Fruit fly (Drosophila melanogaster): Measurements from ENCODE around the gene Tsc1.

Gene Tsc1

dm6 chr3R:24130080-24130479 is at the start of gene Tsc1, which contains the start of gene GatB:
Gene Tsc1 (plus strand): TSS chr3R:24130307.
Gene GatB (minus strand): TSS chr3R:24130255.
- no peak for TF ChIP-seq Lpt (GFP tag; optimal IDR thresholded peaks at IDR 0.05)
- TF ChIP-seq CG3919 (GFP tag; optimal IDR thresholded peaks at IDR 0.05), result no peak
- no peak for TF ChIP-seq Ets96B (tag; optimal IDR thresholded peaks at IDR 0.05)
- no peak for TF ChIP-seq CG8119 (GFP tag; IDR thresholded peaks at IDR 0.05)
- TF ChIP-seq Met (GFP tag; optimal IDR thresholded peaks at IDR 0.05), result no peak
- TF ChIP-seq CG6808 (GFP tag; optimal IDR thresholded peaks at IDR 0.05), result no peak
- TF ChIP-seq Gug (GFP tag; IDR thresholded peaks at IDR 0.05), result no peak
- TF ChIP-seq dsx (GFP tag; optimal IDR thresholded peaks at IDR 0.05; ENCODE audit: poor library complexity, severe bottlenecking), result no peak
- TF ChIP-seq eg (GFP tag; IDR thresholded peaks at IDR 0.05), result no peak
- no peak for TF ChIP-seq Hr4 (GFP tag; optimal IDR thresholded peaks at IDR 0.05)
- TF ChIP-seq CG7368 (GFP tag; optimal IDR thresholded peaks at IDR 0.05), result no peak
- no peak for TF ChIP-seq CG10631 (GFP tag; optimal IDR thresholded peaks at IDR 0.05)
- TF ChIP-seq acj6 (GFP tag; optimal IDR thresholded peaks at IDR 0.05), result no peak
- no peak for TF ChIP-seq spab (GFP tag; optimal IDR thresholded peaks at IDR 0.05)

- peak; percentile 40 for TF ChIP-seq Eip93F (GFP tag; optimal IDR thresholded peaks at IDR 0.05)
- no peak for TF ChIP-seq CG3032 (tag; optimal IDR thresholded peaks at IDR 0.05)
- TF ChIP-seq vri (GFP tag; optimal IDR thresholded peaks at IDR 0.05), result peak; percentile 13
- TF ChIP-seq net (GFP tag; optimal IDR thresholded peaks at IDR 0.05), result no peak
These were observed 45.1 kb upstream of the Tsc1 start for dm6 chr3R:24084975-24085374.

dm6 chr3R:24090143-24090542 is 40.0 kb upstream of the Tsc1 start:
- TF ChIP-seq CG10669 (GFP tag; optimal IDR thresholded peaks at IDR 0.05) (no peak), CG34406 (GFP tag; optimal IDR thresholded peaks at IDR 0.05) (no peak), CG10631 (GFP tag; optimal IDR thresholded peaks at IDR 0.05) (no peak), CG8632 (GFP tag; optimal IDR thresholded peaks at IDR 0.05) (no peak), fkh (GFP tag; optimal IDR thresholded peaks at IDR 0.05) (peak; percentile 21)

- no peak for TF ChIP-seq acj6 (GFP tag; optimal IDR thresholded peaks at IDR 0.05)
- TF ChIP-seq CG9139 (GFP tag; optimal IDR thresholded peaks at IDR 0.05), result no peak
- TF ChIP-seq salr (GFP tag; optimal IDR thresholded peaks at IDR 0.05), result no peak
- no peak for TF ChIP-seq CG11902 (GFP tag; optimal IDR thresholded peaks at IDR 0.05)
- no peak for TF ChIP-seq CG4318 (GFP tag; optimal IDR thresholded peaks at IDR 0.05)
- TF ChIP-seq spab (GFP tag; optimal IDR thresholded peaks at IDR 0.05), result no peak
- no peak for TF ChIP-seq Sox15 (GFP tag; optimal IDR thresholded peaks at IDR 0.05)
- no peak for TF ChIP-seq CG11762 (GFP tag; optimal IDR thresholded peaks at IDR 0.05; ENCODE audit: insufficient read depth)
These were observed 38.5 kb upstream of the Tsc1 start for dm6 chr3R:24091653-24092052.

dm6 chr3R:24092590-24093151 is 37.4 kb upstream of the Tsc1 start:
- TF ChIP-seq CG32006 (GFP tag; optimal IDR thresholded peaks at IDR 0.05) (no peak), Lpt (GFP tag; optimal IDR thresholded peaks at IDR 0.05) (no peak), vri (GFP tag; optimal IDR thresholded peaks at IDR 0.05) (no peak), topi (GFP tag; optimal IDR thresholded peaks at IDR 0.05) (no peak), CG6808 (GFP tag; optimal IDR thresholded peaks at IDR 0.05) (peak; percentile 18), CG11762 (GFP tag; optimal IDR thresholded peaks at IDR 0.05; ENCODE audit: insufficient read depth) (no peak), ss (GFP tag; optimal IDR thresholded peaks at IDR 0.05) (peak in 1 of 2 experiments; percentile 18), CG8319 (GFP tag; optimal IDR thresholded peaks at IDR 0.05) (no peak), Ets21C (GFP tag; optimal IDR thresholded peaks at IDR 0.05) (no peak), Smox (GFP tag; optimal IDR thresholded peaks at IDR 0.05) (no peak), CG11294 (GFP tag; IDR thresholded peaks at IDR 0.05) (no peak), Hr38 (GFP tag; optimal IDR thresholded peaks at IDR 0.05) (no peak), CG6854 (GFP tag; optimal IDR thresholded peaks at IDR 0.05) (no peak), Sox15 (GFP tag; optimal IDR thresholded peaks at IDR 0.05) (no peak)

Measured in whole organism, prepupa.